Worm (Caenorhabditis elegans) whole organism, L4/young adult: Measurements from ENCODE around the gene gbb-2.

Source experiments
- W03F9.2 ChIP-seq: fragments of 150-350 bp; optimal IDR thresholded peaks from 2 replicates; lab custom pipeline; 2014; ENCODE audit warnings: missing biosample characterization, missing genetic modification characterization
- dao-5 ChIP-seq: sonication (generic microtip); optimal IDR thresholded peaks from 2 replicates; lab custom pipeline; 2016; ENCODE audit warnings: missing genotype, missing genetic modification characterization, moderate library complexity, missing compliant biosample characterization
- him-1 ChIP-seq: sonication (generic microtip); optimal IDR thresholded peaks from 2 replicates; lab custom pipeline; 2016; ENCODE audit warnings: missing genotype, missing genetic modification reagents, missing genetic modification characterization, missing compliant biosample characterization

DNA sequence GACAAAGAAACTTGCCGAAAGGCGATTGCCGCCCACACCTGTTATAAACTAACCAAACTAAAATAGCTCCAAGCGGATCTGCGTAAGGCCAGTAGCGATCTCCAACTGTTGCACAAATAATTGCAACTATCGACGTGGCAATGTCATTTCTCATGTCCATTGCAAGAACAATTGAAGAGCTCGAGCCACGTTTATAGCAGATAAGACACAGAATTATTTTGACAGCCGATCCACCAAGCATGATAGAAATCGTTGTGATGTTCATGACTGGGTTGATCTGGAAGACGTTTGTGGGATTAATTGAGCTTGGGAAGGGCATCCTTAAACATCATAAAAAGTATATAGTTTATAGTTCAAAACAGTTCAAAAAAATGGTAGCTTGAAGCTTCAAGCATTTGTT is 36.4 kb upstream of the gbb-2 start:
- TF ChIP-seq him-1 (tag; lab: Kevin White, UChicago) (no peak), dao-5 (tag; lab: Kevin White, UChicago) (no peak), W03F9.2 (tag; lab: Kevin White, UChicago) (no peak)
